Fruit fly (Drosophila melanogaster) Kc167 (cell line): ENCODE data around the gene CG3345.

Source experiments
- Myc ChIP-seq: fragments of >200 bp; optimal IDR thresholded peaks from 2 replicates; lab custom pipeline; 2017; ENCODE audit warnings: missing external identifiers
- Sin3A ChIP-seq: fragments of >200 bp; optimal IDR thresholded peaks from 2 replicates; lab custom pipeline; 2018; ENCODE audit warnings: missing external identifiers
- h ChIP-seq: fragments of >200 bp; optimal IDR thresholded peaks from 3 replicates; lab custom pipeline; 2018; ENCODE audit warnings: missing external identifiers
- insv ChIP-seq: fragments of >200 bp; optimal IDR thresholded peaks from 3 replicates; lab custom pipeline; 2018; ENCODE audit warnings: missing external identifiers
- psq ChIP-seq: fragments of >200 bp; optimal IDR thresholded peaks from 2 replicates; lab custom pipeline; 2017; ENCODE audit warnings: missing external identifiers
- ttk ChIP-seq: sonication (Bioruptor generic); optimal IDR thresholded peaks from 2 replicates; lab custom pipeline; 2017; ENCODE audit warnings: missing external identifiers

- TF ChIP-seq ttk (lab: Kevin White, UChicago) = no peak
- no peak for TF ChIP-seq psq (lab: Kevin White, UChicago)
- TF ChIP-seq Sin3A (lab: Kevin White, UChicago) = no peak
- TF ChIP-seq h = no peak
- no peak for TF ChIP-seq Myc
- TF ChIP-seq insv (lab: Kevin White, UChicago) = no peak
Measured at dm6 chr2L:305646-306045, 36.8 kb downstream of the CG3345 start, which contains the start of gene Plc21C.
